Worm (Caenorhabditis elegans) whole organism, late embryonic: ENCODE results near the gene srab-7.

Experiments
- K02D7.2 ChIP-seq: sonication (generic microtip); optimal IDR thresholded peaks from 2 replicates; lab custom pipeline; 2017; ENCODE audit warnings: mild to moderate bottlenecking, missing genetic modification characterization, missing compliant biosample characterization
- T23F11.4 ChIP-seq: fragments of 200-800 bp; sonication (Bioruptor generic); optimal IDR thresholded peaks from 2 replicates; lab custom pipeline; 2018; ENCODE audit warnings: mild to moderate bottlenecking, missing genetic modification characterization, missing compliant biosample characterization
- dve-1 ChIP-seq: sonication (generic microtip); optimal IDR thresholded peaks from 2 replicates; lab custom pipeline; 2017; ENCODE audit warnings: antibody characterized with exemption, mild to moderate bottlenecking, missing genetic modification characterization, missing compliant biosample characterization
- gmeb-2 ChIP-seq: sonication (generic microtip); optimal IDR thresholded peaks from 2 replicates; lab custom pipeline; 2016; ENCODE audit warnings: missing genetic modification characterization, inconsistent platforms, missing compliant biosample characterization
- sox-4 ChIP-seq: sonication (generic microtip); optimal IDR thresholded peaks from 2 replicates; lab custom pipeline; 2017; ENCODE audit warnings: mild to moderate bottlenecking, missing genetic modification characterization, inconsistent platforms, missing compliant biosample characterization
- tbx-2 ChIP-seq: sonication (generic microtip); optimal IDR thresholded peaks from 2 replicates; lab custom pipeline; 2016; ENCODE audit warnings: missing genetic modification characterization, missing compliant biosample characterization

DNA sequence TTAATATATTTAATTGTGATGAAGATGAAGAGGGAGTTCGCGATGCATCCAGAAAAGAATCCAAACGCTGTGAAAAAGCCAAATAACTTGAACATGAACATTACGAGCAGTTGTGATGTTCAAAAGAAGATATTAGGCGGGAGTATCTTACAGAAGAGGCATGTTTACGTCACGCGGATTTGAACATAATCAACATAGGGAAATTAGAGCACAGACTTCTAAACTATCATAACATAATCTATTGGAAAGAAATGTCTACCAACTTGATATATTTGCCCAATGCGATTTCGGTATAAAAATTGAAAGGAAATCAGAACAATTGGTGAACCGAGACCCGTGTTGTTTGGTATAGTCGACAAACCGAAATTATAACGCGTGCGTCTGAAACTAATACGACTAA is 50.8 kb downstream of the srab-7 start, which contains the start of gene str-66:
- TF ChIP-seq sox-4 (no peak), K02D7.2 (tag; lab: Kevin White, UChicago) (no peak), dve-1 (tag; lab: Kevin White, UChicago) (no peak), gmeb-2 (tag; lab: Kevin White, UChicago) (no peak), T23F11.4 (GFP tag; lab: Kevin White, UChicago) (no peak), tbx-2 (tag; lab: Kevin White, UChicago) (no peak)
